Fruit fly (Drosophila melanogaster) whole organism, pupa: ENCODE results near the gene Chrac-14.
A peak's percentile ranks its signal among the peaks of the same experiment; 100 is the strongest.

ENCODE experiments used
- CG10348 ChIP-seq: fragments of 200-800 bp; sonication (Bioruptor generic); IDR thresholded peaks from 2 replicates; pipeline ENCODE4 v1.3.6; 2022; ENCODE audit warnings: missing biosample characterization, missing genetic modification characterization
- CG12605 ChIP-seq: fragments of 200-800 bp; sonication (Bioruptor generic); IDR thresholded peaks from 2 replicates; pipeline ENCODE4 v1.3.6; 2022; ENCODE audit warnings: missing biosample characterization, missing genetic modification characterization
- CG13204 ChIP-seq: fragments of 200-800 bp; sonication (Bioruptor generic); optimal IDR thresholded peaks from 2 replicates; lab custom pipeline; 2018; ENCODE audit warnings: missing biosample characterization, mild to moderate bottlenecking, missing genetic modification characterization, moderate library complexity
- CG14655 ChIP-seq: fragments of 200-800 bp; sonication (Bioruptor generic); optimal IDR thresholded peaks from 3 replicates; lab custom pipeline; 2017; ENCODE audit warnings: mild to moderate bottlenecking, missing biosample characterization, missing genetic modification reagents, missing genetic modification characterization
- CG15710 ChIP-seq: fragments of 200-800 bp; sonication (Bioruptor generic); optimal IDR thresholded peaks from 2 replicates; lab custom pipeline; 2018; ENCODE audit warnings: missing biosample characterization, mild to moderate bottlenecking, missing genetic modification characterization, moderate library complexity
- CG17806 ChIP-seq: fragments of 200-800 bp; sonication (Bioruptor generic); optimal IDR thresholded peaks from 2 replicates; lab custom pipeline; 2018; ENCODE audit warnings: missing biosample characterization, mild to moderate bottlenecking, missing genetic modification characterization, moderate library complexity
- CG32121 ChIP-seq: fragments of 200-800 bp; sonication (Bioruptor generic); IDR thresholded peaks from 2 replicates; pipeline ENCODE4 v1.3.6; 2022; ENCODE audit warnings: missing biosample characterization, missing genetic modification characterization
- CG34367 ChIP-seq: fragments of 200-800 bp; sonication (Bioruptor generic); optimal IDR thresholded peaks from 2 replicates; lab custom pipeline; 2018; ENCODE audit warnings: missing biosample characterization, mild to moderate bottlenecking, missing genetic modification characterization
- CG4496 ChIP-seq: fragments of 200-800 bp; sonication (Bioruptor generic); IDR thresholded peaks from 3 replicates; pipeline ENCODE4 v1.3.6; 2022; ENCODE audit warnings: missing biosample characterization, missing genetic modification characterization
- CG8159 ChIP-seq: fragments of 200-800 bp; sonication (Bioruptor generic); optimal IDR thresholded peaks from 3 replicates; lab custom pipeline; 2018; ENCODE audit warnings: missing biosample characterization, mild to moderate bottlenecking, missing genetic modification characterization, moderate library complexity
- CG8301 ChIP-seq: fragments of 200-800 bp; sonication (Bioruptor generic); optimal IDR thresholded peaks from 2 replicates; lab custom pipeline; 2018; ENCODE audit warnings: missing biosample characterization, mild to moderate bottlenecking, missing genetic modification characterization
- CG9948 ChIP-seq: fragments of 200-800 bp; sonication (Bioruptor generic); optimal IDR thresholded peaks from 2 replicates; lab custom pipeline; 2018; ENCODE audit warnings: missing biosample characterization, mild to moderate bottlenecking, missing genetic modification characterization, moderate library complexity
- D1 ChIP-seq: fragments of 200-800 bp; sonication (Bioruptor generic); optimal IDR thresholded peaks from 2 replicates; lab custom pipeline; 2018; ENCODE audit warnings: missing biosample characterization, mild to moderate bottlenecking, missing genetic modification characterization, moderate library complexity
- EcR ChIP-seq: fragments of 200-800 bp; sonication (Bioruptor generic); optimal IDR thresholded peaks from 3 replicates; lab custom pipeline; 2019; ENCODE audit warnings: missing biosample characterization, missing genetic modification characterization, mild to moderate bottlenecking, moderate library complexity, missing genetic modification reagents
- Ets98B ChIP-seq: fragments of 200-800 bp; sonication (Bioruptor generic); IDR thresholded peaks from 2 replicates; pipeline ENCODE4 v1.3.6; 2022; ENCODE audit warnings: missing biosample characterization, missing genetic modification characterization
- Pif1A ChIP-seq: fragments of 200-800 bp; sonication (Bioruptor generic); optimal IDR thresholded peaks from 3 replicates; lab custom pipeline; 2016; ENCODE audit warnings: missing biosample characterization, missing genetic modification characterization
- Pif1B ChIP-seq: fragments of 200-800 bp; sonication (Bioruptor generic); optimal IDR thresholded peaks from 3 replicates; lab custom pipeline; 2016; ENCODE audit warnings: missing biosample characterization, missing genetic modification characterization
- Snoo ChIP-seq: fragments of 200-800 bp; sonication (Bioruptor generic); optimal IDR thresholded peaks from 3 replicates; lab custom pipeline; 2017; ENCODE audit warnings: missing biosample characterization, mild to moderate bottlenecking, missing genetic modification characterization, inconsistent platforms
- fd96Ca ChIP-seq: fragments of 200-800 bp; sonication (Bioruptor generic); IDR thresholded peaks from 3 replicates; pipeline ENCODE4 v1.3.6; 2022; ENCODE audit warnings: missing biosample characterization, missing genetic modification characterization
- gl ChIP-seq: fragments of 200-800 bp; sonication (Bioruptor generic); optimal IDR thresholded peaks from 2 replicates; lab custom pipeline; 2018; ENCODE audit warnings: missing biosample characterization, mild to moderate bottlenecking, missing genetic modification characterization
- rn ChIP-seq: fragments of 200-800 bp; sonication (Bioruptor generic); IDR thresholded peaks from 2 replicates; pipeline ENCODE4 v1.3.6; 2022; ENCODE audit warnings: missing biosample characterization, missing genetic modification characterization

The Chrac-14 gene

DNA sequence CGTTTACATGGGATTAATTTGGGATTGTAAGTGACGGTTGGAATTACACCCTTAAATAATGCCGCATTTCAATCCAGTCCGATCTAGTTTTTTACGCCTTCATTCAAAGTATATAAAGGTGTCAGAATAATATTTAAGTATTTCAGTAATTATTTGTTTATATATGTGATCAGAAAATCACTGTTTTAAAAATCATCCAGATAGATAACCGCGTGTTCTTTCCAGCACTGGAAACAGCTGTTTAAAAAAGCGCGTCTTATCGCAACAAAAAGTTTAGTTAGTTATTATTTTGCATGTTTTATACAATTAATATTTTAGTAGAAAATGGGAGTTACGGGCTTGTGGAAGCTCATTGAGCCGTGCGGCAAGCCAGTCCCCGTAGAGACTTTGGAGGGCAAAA, 847 bp downstream of the Chrac-14 start, which contains the start of gene mus201:
mus201 (plus strand) TSS at position 118 of the 400 bp plus-strand sequence.
- TF ChIP-seq CG9948 (tag; lab: Kevin White, UChicago) (no peak), Pif1A (GFP tag; lab: Kevin White, UChicago) (no peak), CG12605 (GFP tag; lab: Robert Waterston, UW) (no peak), EcR (no peak), CG13204 (GFP tag; lab: Kevin White, UChicago) (no peak), CG34367 (no peak), D1 (tag; lab: Kevin White, UChicago) (no peak), gl (no peak), CG32121 (no peak), rn (GFP tag; lab: Robert Waterston, UW) (no peak), CG15710 (tag; lab: Kevin White, UChicago) (no peak), CG4496 (no peak), CG10348 (no peak), CG8159 (tag; lab: Kevin White, UChicago) (no peak), fd96Ca (no peak), Ets98B (GFP tag; lab: Robert Waterston, UW) (no peak), CG8301 (tag; lab: Kevin White, UChicago) (no peak), CG17806 (no peak), Pif1B (no peak)

dm6 chr2L:8442147-8442546, 4.9 kb downstream of the Chrac-14 start, which contains the start of gene CG31897:
Gene CG31897 (plus strand): TSS chr2L:8442447.
- TF ChIP-seq Snoo (tag; lab: Kevin White, UChicago) (no peak), CG17806 (no peak), CG8159 (tag; lab: Kevin White, UChicago) (no peak), EcR (no peak), CG15710 (tag; lab: Kevin White, UChicago) (no peak), CG34367 (no peak), CG32121 (no peak), CG14655 (no peak), rn (GFP tag; lab: Robert Waterston, UW) (no peak), CG8301 (tag; lab: Kevin White, UChicago) (no peak), CG9948 (tag; lab: Kevin White, UChicago) (no peak), CG4496 (no peak), D1 (tag; lab: Kevin White, UChicago) (no peak), gl (no peak), fd96Ca (no peak), Pif1A (GFP tag; lab: Kevin White, UChicago) (no peak), Ets98B (GFP tag; lab: Robert Waterston, UW) (no peak), CG10348 (no peak), CG13204 (GFP tag; lab: Kevin White, UChicago) (no peak)
- TF ChIP-seq, all 21 proteins: peak for 0

DNA sequence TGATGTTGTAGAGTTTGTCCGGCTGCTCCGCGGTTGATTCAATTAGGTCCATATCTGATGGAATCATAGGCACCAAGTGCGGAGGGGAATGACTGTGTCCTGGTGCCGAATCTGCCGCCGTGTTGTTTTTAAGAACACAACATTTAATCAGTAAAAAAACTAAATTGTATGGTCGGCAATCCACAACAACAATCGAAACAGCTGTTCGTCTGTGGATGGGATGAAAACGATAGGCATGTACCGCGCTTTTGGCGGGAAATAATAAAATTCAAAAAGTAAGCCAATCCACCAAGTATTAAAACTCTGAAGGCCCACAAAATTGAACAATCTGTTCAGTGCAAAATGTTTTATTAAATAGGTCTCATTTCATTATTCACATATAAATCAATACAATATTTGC, 12.2 kb downstream of the Chrac-14 start, which contains the start of gene Aasdh:
Aasdh (minus strand) TSS at position 219 of the 400 bp plus-strand sequence.
- TF ChIP-seq CG9948 (tag; lab: Kevin White, UChicago): no peak

- TF ChIP-seq Snoo (tag; lab: Kevin White, UChicago): no peak
These were observed 14.3 kb downstream of the Chrac-14 start for dm6 chr2L:8451497-8451896.

dm6 chr2L:8461782-8462453, 24.7 kb downstream of the Chrac-14 start:
- TF ChIP-seq CG10348 (no peak), Pif1B (no peak), gl (no peak), Pif1A (GFP tag; lab: Kevin White, UChicago) (peak; percentile 14), CG14655 (peak; percentile 22), CG17806 (peak; percentile 25), CG34367 (no peak), CG12605 (GFP tag; lab: Robert Waterston, UW) (no peak), CG8159 (tag; lab: Kevin White, UChicago) (peak; percentile 33), CG32121 (no peak), CG15710 (tag; lab: Kevin White, UChicago) (peak; percentile 10), CG13204 (GFP tag; lab: Kevin White, UChicago) (no peak), CG9948 (tag; lab: Kevin White, UChicago) (peak; percentile 34), fd96Ca (0 out of 3 replicates have a peak, but pooled peaks have one; percentile 11), D1 (tag; lab: Kevin White, UChicago) (no peak), Ets98B (GFP tag; lab: Robert Waterston, UW) (no peak), CG4496 (no peak), rn (GFP tag; lab: Robert Waterston, UW) (no peak), EcR (peak; percentile 44)

dm6 chr2L:8463144-8464106, 26.2 kb downstream of the Chrac-14 start, which contains the start of gene Agpat2:
Gene Agpat2 (minus strand): TSS chr2L:8463994.
- TF ChIP-seq CG12605 (GFP tag; lab: Robert Waterston, UW) (0 out of 2 replicates have a peak, but pooled peaks have one; percentile 25), CG4496 (peak; percentile 43; the same call in 1 of the 3 replicates), CG15710 (tag; lab: Kevin White, UChicago) (peak; percentile 64), Snoo (tag; lab: Kevin White, UChicago) (peak; percentile 62), CG9948 (tag; lab: Kevin White, UChicago) (peak; percentile 60), CG32121 (no peak), Pif1A (GFP tag; lab: Kevin White, UChicago) (peak; percentile 74), CG10348 (no peak), CG17806 (peak; percentile 72), fd96Ca (no peak), gl (peak; percentile 2), CG8159 (tag; lab: Kevin White, UChicago) (peak; percentile 77), EcR (no peak), CG14655 (peak; percentile 44), Pif1B (peak; percentile 70), Ets98B (GFP tag; lab: Robert Waterston, UW) (no peak), rn (GFP tag; lab: Robert Waterston, UW) (no peak), CG13204 (GFP tag; lab: Kevin White, UChicago) (no peak), CG8301 (tag; lab: Kevin White, UChicago) (peak; percentile 37), D1 (tag; lab: Kevin White, UChicago) (peak; percentile 15), CG34367 (peak; percentile 23)
